Worm (Caenorhabditis elegans) whole organism, L2 larva: Measurements from ENCODE around the gene cpl-1.

Source experiments
- ceh-82 ChIP-seq: fragments of 150-350 bp; optimal IDR thresholded peaks from 2 replicates; lab custom pipeline; 2014; ENCODE audit warnings: missing biosample characterization, missing genetic modification characterization
- elt-1 ChIP-seq: fragments of 150-350 bp; optimal IDR thresholded peaks from 2 replicates; lab custom pipeline; 2014; ENCODE audit warnings: missing biosample characterization, missing genetic modification characterization
- fos-1 ChIP-seq: fragments of 150-350 bp; optimal IDR thresholded peaks from 2 replicates; lab custom pipeline; 2014; ENCODE audit warnings: missing biosample characterization, missing genetic modification characterization
- lin-13 ChIP-seq: fragments of 150-350 bp; optimal IDR thresholded peaks from 2 replicates; lab custom pipeline; 2014; ENCODE audit warnings: missing biosample characterization, missing genetic modification reagents, missing genetic modification characterization
- lin-39 ChIP-seq: fragments of 150-350 bp; optimal IDR thresholded peaks from 2 replicates; lab custom pipeline; 2014; ENCODE audit warnings: missing biosample characterization, missing genetic modification reagents, missing genetic modification characterization
- mdl-1 ChIP-seq, 2 experiments: fragments of 150-350 bp in 1 of 2; sonication (generic microtip) in 1 of 2; optimal IDR thresholded peaks; 2 replicates each; lab custom pipeline; 2017; ENCODE audit warnings: missing biosample characterization in 2 of 2, missing genetic modification characterization in 2 of 2
- nhr-10 ChIP-seq: sonication (generic microtip); optimal IDR thresholded peaks from 2 replicates; lab custom pipeline; 2017; ENCODE audit warnings: missing biosample characterization, missing genetic modification characterization
- nhr-11 ChIP-seq: fragments of 150-350 bp; optimal IDR thresholded peaks from 2 replicates; lab custom pipeline; 2014; ENCODE audit warnings: missing biosample characterization, missing genetic modification characterization
- nhr-12 ChIP-seq: fragments of 150-350 bp; optimal IDR thresholded peaks from 2 replicates; lab custom pipeline; 2014; ENCODE audit warnings: missing biosample characterization, missing genetic modification characterization
- nhr-25 ChIP-seq: fragments of 150-350 bp; sonication (generic microtip); optimal IDR thresholded peaks from 3 replicates; lab custom pipeline; 2014; ENCODE audit warnings: missing biosample characterization, missing genetic modification characterization
- sem-4 ChIP-seq: fragments of 150-350 bp; optimal IDR thresholded peaks from 2 replicates; lab custom pipeline; 2014; ENCODE audit warnings: missing biosample characterization, missing genetic modification reagents, missing genetic modification characterization
- snpc-4 ChIP-seq: fragments of 150-350 bp; optimal IDR thresholded peaks from 2 replicates; lab custom pipeline; 2014; ENCODE audit warnings: missing biosample characterization, missing genetic modification characterization
- unc-39 ChIP-seq: fragments of 150-350 bp; optimal IDR thresholded peaks from 2 replicates; lab custom pipeline; 2014; ENCODE audit warnings: missing biosample characterization, missing genetic modification characterization
- ztf-11 ChIP-seq: sonication (generic microtip); optimal IDR thresholded peaks from 2 replicates; lab custom pipeline; 2017; ENCODE audit warnings: missing biosample characterization, missing genetic modification characterization

DNA sequence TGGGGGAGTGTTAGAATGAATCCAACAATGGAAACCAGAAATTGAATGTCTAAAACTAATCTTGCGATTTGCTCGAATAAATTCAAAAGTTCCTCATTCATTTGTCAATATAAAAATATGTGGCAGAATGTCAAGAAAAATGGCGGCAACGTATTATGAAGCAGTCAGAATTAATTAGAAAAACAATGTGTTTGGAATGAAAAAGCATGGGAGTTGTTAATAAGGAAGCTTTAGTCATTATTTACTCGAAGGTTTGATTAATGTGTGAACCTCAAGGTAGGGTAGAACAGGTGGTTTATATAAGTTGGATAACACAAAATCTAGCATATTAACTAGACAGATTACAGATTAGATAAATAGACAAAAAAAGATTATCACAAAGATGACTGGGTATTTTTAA lies 43.1 kb upstream of the cpl-1 start, which contains the start of gene srw-76:
- TF ChIP-seq elt-1 (no peak), lin-13 (GFP tag; lab: Kevin White, UChicago) (no peak), nhr-11 (no peak), fos-1 (no peak), lin-39 (tag; lab: Kevin White, UChicago) (no peak), mdl-1 (tag; optimal IDR thresholded peaks at IDR 0.05; lab: Kevin White, UChicago) (no peak), ceh-82 (no peak), unc-39 (tag; lab: Kevin White, UChicago) (no peak), ztf-11 (tag; lab: Kevin White, UChicago) (no peak), nhr-25 (tag; lab: Kevin White, UChicago) (no peak), nhr-10 (tag; lab: Kevin White, UChicago) (no peak), sem-4 (no peak), nhr-12 (tag; lab: Kevin White, UChicago) (no peak), snpc-4 (tag; lab: Kevin White, UChicago) (no peak)
